Fruit fly (Drosophila melanogaster) whole organism, embryonic: ENCODE data around the gene Eig71Eg.
A peak's percentile ranks its signal among the peaks of the same experiment; 100 is the strongest.

Experiments
- CG11398 ChIP-seq: fragments of 200-800 bp; sonication (Bioruptor generic); optimal IDR thresholded peaks from 2 replicates; lab custom pipeline; 2016; ENCODE audit warnings: missing biosample characterization, missing genetic modification characterization
- CG12744 ChIP-seq: fragments of 200-800 bp; sonication (Bioruptor generic); optimal IDR thresholded peaks from 2 replicates; lab custom pipeline; 2016; ENCODE audit warnings: missing biosample characterization, missing genetic modification characterization
- CG13424 ChIP-seq: fragments of 200-800 bp; sonication (Bioruptor generic); optimal IDR thresholded peaks from 2 replicates; lab custom pipeline; 2019; ENCODE audit warnings: missing biosample characterization, mild to moderate bottlenecking, missing genetic modification characterization, moderate library complexity
- CG14014 ChIP-seq: fragments of 200-800 bp; sonication (Bioruptor generic); IDR thresholded peaks from 2 replicates; pipeline ENCODE4 v1.3.6; 2022; ENCODE audit warnings: missing biosample characterization, missing genetic modification characterization
- CG14965 ChIP-seq: fragments of 200-800 bp; sonication (Bioruptor generic); optimal IDR thresholded peaks from 2 replicates; lab custom pipeline; 2016; ENCODE audit warnings: missing biosample characterization, missing genetic modification characterization, borderline replicate concordance
- CG1529 ChIP-seq: fragments of 200-800 bp; sonication (Bioruptor generic); optimal IDR thresholded peaks from 3 replicates; lab custom pipeline; 2018; ENCODE audit warnings: missing biosample characterization, missing genetic modification characterization
- CG15514 ChIP-seq: fragments of 200-800 bp; sonication (Bioruptor generic); optimal IDR thresholded peaks from 3 replicates; lab custom pipeline; 2017; ENCODE audit warnings: missing biosample characterization, missing genetic modification characterization, mild to moderate bottlenecking, moderate library complexity, missing genetic modification reagents
- CG1603 ChIP-seq: fragments of 200-800 bp; sonication (Bioruptor generic); optimal IDR thresholded peaks from 2 replicates; lab custom pipeline; 2019; ENCODE audit warnings: missing biosample characterization, mild to moderate bottlenecking, missing genetic modification characterization, moderate library complexity
- CG17612 ChIP-seq: fragments of 200-800 bp; sonication (Bioruptor generic); IDR thresholded peaks from 2 replicates; pipeline ENCODE4 v1.3.6; 2022; ENCODE audit warnings: missing biosample characterization, missing genetic modification characterization
- CG18262 ChIP-seq: fragments of 200-800 bp; optimal IDR thresholded peaks from 3 replicates; lab custom pipeline; 2019; ENCODE audit warnings: missing biosample characterization, mild to moderate bottlenecking, missing genetic modification characterization, moderate library complexity
- CG30020 ChIP-seq: fragments of 200-800 bp; optimal IDR thresholded peaks from 2 replicates; lab custom pipeline; 2019; ENCODE audit warnings: missing biosample characterization, mild to moderate bottlenecking, missing genetic modification characterization, moderate library complexity
- CG31224 ChIP-seq: fragments of 200-800 bp; sonication (Bioruptor generic); IDR thresholded peaks from 2 replicates; pipeline ENCODE4 v1.3.6; 2022; ENCODE audit warnings: missing biosample characterization, missing genetic modification characterization
- CG31388 ChIP-seq: fragments of 200-800 bp; sonication (Bioruptor generic); optimal IDR thresholded peaks from 2 replicates; lab custom pipeline; 2016; ENCODE audit warnings: missing biosample characterization, missing genetic modification characterization
- CG3281 ChIP-seq: fragments of 200-800 bp; sonication (Bioruptor generic); optimal IDR thresholded peaks from 3 replicates; lab custom pipeline; 2017; ENCODE audit warnings: missing biosample characterization, mild to moderate bottlenecking, missing genetic modification characterization
- CG3995 ChIP-seq: fragments of 200-800 bp; sonication (Bioruptor generic); optimal IDR thresholded peaks from 3 replicates; lab custom pipeline; 2016; ENCODE audit warnings: missing biosample characterization, missing genetic modification characterization
- CG4424 ChIP-seq: fragments of 200-800 bp; sonication (Bioruptor generic); optimal IDR thresholded peaks from 3 replicates; lab custom pipeline; 2016; ENCODE audit warnings: missing biosample characterization, missing genetic modification characterization
- CG6813 ChIP-seq: fragments of 200-800 bp; sonication (Bioruptor generic); optimal IDR thresholded peaks from 2 replicates; lab custom pipeline; 2017; ENCODE audit warnings: missing biosample characterization, missing genetic modification characterization, mild to moderate bottlenecking, moderate library complexity, missing genetic modification reagents
- CG7786 ChIP-seq: fragments of 200-800 bp; sonication (Bioruptor generic); optimal IDR thresholded peaks from 2 replicates; lab custom pipeline; 2016; ENCODE audit warnings: missing biosample characterization, missing genetic modification characterization
- CG7987 ChIP-seq: fragments of 200-800 bp; sonication (Bioruptor generic); optimal IDR thresholded peaks from 2 replicates; lab custom pipeline; 2018; ENCODE audit warnings: missing biosample characterization, mild to moderate bottlenecking, missing genetic modification characterization, moderate library complexity
- CG8089 ChIP-seq: fragments of 200-800 bp; sonication (Bioruptor generic); optimal IDR thresholded peaks from 3 replicates; lab custom pipeline; 2016; ENCODE audit warnings: missing biosample characterization, missing genetic modification characterization
- CG9727 ChIP-seq: fragments of 200-800 bp; sonication (Bioruptor generic); optimal IDR thresholded peaks from 3 replicates; lab custom pipeline; 2017; ENCODE audit warnings: missing biosample characterization, mild to moderate bottlenecking, missing genetic modification characterization
- HLH3B ChIP-seq: fragments of 200-800 bp; sonication (Bioruptor generic); IDR thresholded peaks from 2 replicates; pipeline ENCODE4 v1.3.6; 2022; ENCODE audit warnings: missing biosample characterization, missing genetic modification characterization
- HLH4C ChIP-seq: fragments of 200-800 bp; sonication (Bioruptor generic); IDR thresholded peaks from 3 replicates; pipeline ENCODE4 v1.3.6; 2022; ENCODE audit warnings: missing biosample characterization, missing genetic modification characterization; ENCODE audit not compliant: partially characterized antibody
- Lim3 ChIP-seq: fragments of 200-800 bp; sonication (Bioruptor generic); IDR thresholded peaks from 2 replicates; pipeline ENCODE4 v1.3.6; 2022; ENCODE audit warnings: missing biosample characterization, missing genetic modification characterization
- Side ChIP-seq: fragments of 200-800 bp; sonication (Bioruptor generic); optimal IDR thresholded peaks from 2 replicates; lab custom pipeline; 2016; ENCODE audit warnings: missing biosample characterization, missing genetic modification characterization
- Usf ChIP-seq: fragments of 200-800 bp; sonication (Bioruptor generic); optimal IDR thresholded peaks from 2 replicates; lab custom pipeline; 2017; ENCODE audit warnings: missing genotype, missing biosample characterization, missing genetic modification characterization
- al ChIP-seq: fragments of 200-800 bp; sonication (Bioruptor generic); IDR thresholded peaks from 2 replicates; pipeline ENCODE4 v1.3.6; 2022; ENCODE audit warnings: missing biosample characterization, missing genetic modification characterization
- amos ChIP-seq: fragments of 200-800 bp; sonication (Bioruptor generic); IDR thresholded peaks from 2 replicates; pipeline ENCODE4 v1.3.6; 2022; ENCODE audit warnings: missing biosample characterization, missing genetic modification characterization; ENCODE audit not compliant: partially characterized antibody
- crc ChIP-seq: fragments of 200-800 bp; sonication (Bioruptor generic); optimal IDR thresholded peaks from 2 replicates; lab custom pipeline; 2016; ENCODE audit warnings: missing biosample characterization, missing genetic modification characterization
- cwo ChIP-seq: fragments of 200-800 bp; sonication (Bioruptor generic); optimal IDR thresholded peaks from 3 replicates; lab custom pipeline; 2017; ENCODE audit warnings: missing biosample characterization, missing genetic modification characterization, mild to moderate bottlenecking, moderate library complexity, missing genetic modification reagents
- fru ChIP-seq: fragments of >200 bp; optimal IDR thresholded peaks from 2 replicates; lab custom pipeline; 2017
- hb ChIP-seq: fragments of 200-800 bp; sonication (Bioruptor generic); IDR thresholded peaks from 3 replicates; pipeline ENCODE4 v1.3.6; 2022; ENCODE audit warnings: missing biosample characterization, missing genetic modification characterization; ENCODE audit not compliant: partially characterized antibody
- insv ChIP-seq, 2 experiments: fragments of 200-800 bp; sonication (Bioruptor generic); optimal IDR thresholded peaks; 3 replicates each; lab custom pipeline; 2016 to 2018; ENCODE audit warnings: missing biosample characterization in 2 of 2, missing genetic modification characterization in 2 of 2
- jumu ChIP-seq: fragments of 200-800 bp; sonication (Bioruptor generic); optimal IDR thresholded peaks from 3 replicates; lab custom pipeline; 2016; ENCODE audit warnings: missing biosample characterization, missing genetic modification characterization
- nerfin-1 ChIP-seq: fragments of 200-800 bp; sonication (Bioruptor generic); optimal IDR thresholded peaks from 3 replicates; lab custom pipeline; 2019; ENCODE audit warnings: missing biosample characterization, mild to moderate bottlenecking, missing genetic modification characterization, moderate library complexity
- org-1 ChIP-seq: fragments of 200-800 bp; sonication (Bioruptor generic); optimal IDR thresholded peaks from 2 replicates; lab custom pipeline; 2017; ENCODE audit warnings: missing biosample characterization, missing genetic modification characterization
- p53 ChIP-seq: fragments of 200-800 bp; sonication (Bioruptor generic); optimal IDR thresholded peaks from 2 replicates; lab custom pipeline; 2016; ENCODE audit warnings: missing biosample characterization, missing genetic modification characterization
- pan ChIP-seq, 4 experiments: fragments of >200 bp in 3 of 4; fragments of 200-800 bp in 1 of 4; sonication (Bioruptor generic) in 1 of 4; optimal IDR thresholded peaks in 3 of 4; IDR thresholded peaks in 1 of 4; 2 replicates each; pipeline versions ENCODE4 v1.3.6 to Lab custom; 2017 to 2022; ENCODE audit warnings: missing biosample characterization in 2 of 4, missing genetic modification characterization in 2 of 4, mixed read lengths in 1 of 4
- repo ChIP-seq: fragments of 200-800 bp; sonication (Bioruptor generic); optimal IDR thresholded peaks from 2 replicates; lab custom pipeline; 2016; ENCODE audit warnings: missing biosample characterization, missing genetic modification characterization
- sens ChIP-seq: fragments of 200-800 bp; sonication (Bioruptor generic); peaks from one replicate; lab custom pipeline; 2016; ENCODE audit warnings: missing biosample characterization, missing genetic modification characterization
- sisA ChIP-seq: fragments of 200-800 bp; sonication (Bioruptor generic); IDR thresholded peaks from 2 replicates; pipeline ENCODE4 v1.3.6; 2022; ENCODE audit warnings: missing biosample characterization, missing genetic modification characterization
- slbo ChIP-seq: fragments of 200-800 bp; sonication (Bioruptor generic); IDR thresholded peaks from 2 replicates; pipeline ENCODE4 v1.3.6; 2022; ENCODE audit warnings: missing biosample characterization, missing genetic modification characterization
- so ChIP-seq: fragments of 200-800 bp; sonication (Bioruptor generic); IDR thresholded peaks from 3 replicates; pipeline ENCODE4 v1.3.6; 2022; ENCODE audit warnings: missing biosample characterization, missing genetic modification characterization
- ssp ChIP-seq: fragments of 200-800 bp; sonication (Bioruptor generic); IDR thresholded peaks from 2 replicates; pipeline ENCODE4 v1.3.6; 2022; ENCODE audit warnings: missing biosample characterization, missing genetic modification characterization
- stc ChIP-seq: fragments of 200-800 bp; sonication (Bioruptor generic); IDR thresholded peaks from 2 replicates; pipeline ENCODE4 v1.3.6; 2022; ENCODE audit warnings: missing biosample characterization, missing genetic modification characterization
- tll ChIP-seq, 2 experiments: fragments of 200-800 bp in 1 of 2; fragments of >200 bp in 1 of 2; sonication (Bioruptor generic) in 1 of 2; optimal IDR thresholded peaks; 2 replicates each; lab custom pipeline; 2017 to 2019; ENCODE audit warnings: missing biosample characterization in 2 of 2, missing genetic modification characterization in 2 of 2, mild to moderate bottlenecking in 1 of 2, moderate library complexity in 1 of 2
- unpg ChIP-seq: fragments of 200-800 bp; sonication (Bioruptor generic); optimal IDR thresholded peaks from 3 replicates; lab custom pipeline; 2018; ENCODE audit warnings: missing biosample characterization, mild to moderate bottlenecking, missing genetic modification characterization, moderate library complexity
- vnd ChIP-seq: fragments of 200-800 bp; sonication (Bioruptor generic); IDR thresholded peaks from 3 replicates; pipeline ENCODE4 v1.3.6; 2022; ENCODE audit warnings: missing biosample characterization, missing genetic modification characterization; ENCODE audit not compliant: partially characterized antibody

Eig71Eg gene

dm6 chr3L:15690711-15691591 is 33.5 kb downstream of the Eig71Eg start (continued):
- no peak for TF ChIP-seq stc
- peak; percentile 71 for TF ChIP-seq CG18262
- no peak for TF ChIP-seq HLH4C (GFP tag; lab: Robert Waterston, UW)
- peak; percentile 88 for TF ChIP-seq sens (GFP tag; lab: Kevin White, UChicago)
- TF ChIP-seq HLH3B (GFP tag; lab: Robert Waterston, UW), result 0 out of 2 replicates have a peak, but pooled peaks have one; percentile 17
- no peak for TF ChIP-seq slbo (GFP tag; lab: Robert Waterston, UW)
- peak; percentile 28; the same call in 1 of the 3 replicates for TF ChIP-seq so (GFP tag; lab: Robert Waterston, UW)
- peak in 1 of 2 experiments; percentile 47 for TF ChIP-seq tll (GFP tag; optimal IDR thresholded peaks at IDR 0.05; lab: Kevin White, UChicago)
- TF ChIP-seq ssp, result no peak
- no peak for TF ChIP-seq hb (GFP tag; lab: Robert Waterston, UW)
- TF ChIP-seq CG3281, result peak; percentile 19
- TF ChIP-seq CG8089 (GFP tag; lab: Kevin White, UChicago), result no peak
- TF ChIP-seq CG17612, result no peak
- TF ChIP-seq CG30020 (tag; lab: Kevin White, UChicago), result peak; percentile 67
- no peak for TF ChIP-seq Lim3 (GFP tag; lab: Robert Waterston, UW)
- TF ChIP-seq crc, result no peak
- no peak for TF ChIP-seq fru (lab: Kevin White, UChicago)
- no peak for TF ChIP-seq jumu (GFP tag; lab: Kevin White, UChicago)
- no peak for TF ChIP-seq CG14965 (GFP tag; lab: Kevin White, UChicago)
- TF ChIP-seq CG7786, result no peak
- TF ChIP-seq CG6813 (GFP tag; lab: Kevin White, UChicago), result peak; percentile 54
- no peak for TF ChIP-seq CG7987 (GFP tag; lab: Kevin White, UChicago)
- TF ChIP-seq pan (optimal IDR thresholded peaks at IDR 0.05; lab: Kevin White, UChicago), result no peak
- TF ChIP-seq pan (GFP tag; optimal IDR thresholded peaks at IDR 0.05 in 1 of 2, IDR thresholded peaks at IDR 0.05 in 1 of 2), result no peak
- TF ChIP-seq CG31224 (GFP tag; lab: Robert Waterston, UW), result no peak
- no peak for TF ChIP-seq vnd
- peak; percentile 11 for TF ChIP-seq CG15514 (GFP tag; lab: Kevin White, UChicago)
- no peak for TF ChIP-seq Usf (GFP tag; lab: Kevin White, UChicago)
- TF ChIP-seq al (GFP tag; lab: Robert Waterston, UW), result no peak
- peak; percentile 43; the same call in 1 of the 2 replicates for TF ChIP-seq sisA (GFP tag; lab: Robert Waterston, UW)
- no peak for TF ChIP-seq CG3995 (GFP tag; lab: Kevin White, UChicago)
- TF ChIP-seq CG1603 (tag; lab: Kevin White, UChicago), result peak; percentile 56
- no peak for TF ChIP-seq CG1529
- no peak for TF ChIP-seq CG12744
- TF ChIP-seq insv (GFP tag; optimal IDR thresholded peaks at IDR 0.05; lab: Kevin White, UChicago), result no peak
- peak; percentile 40 for TF ChIP-seq CG13424 (tag; lab: Kevin White, UChicago)
- peak; percentile 40 for TF ChIP-seq nerfin-1 (tag; lab: Kevin White, UChicago)
- no peak for TF ChIP-seq amos (GFP tag; lab: Robert Waterston, UW)
- peak; percentile 44; the same call in 1 of the 2 replicates for TF ChIP-seq CG14014 (GFP tag; lab: Robert Waterston, UW)
- peak; percentile 35 for TF ChIP-seq org-1 (GFP tag; lab: Kevin White, UChicago)
- TF ChIP-seq Side (GFP tag; lab: Kevin White, UChicago), result peak; percentile 42
- TF ChIP-seq CG31388 (GFP tag; lab: Kevin White, UChicago), result no peak
- no peak for TF ChIP-seq p53
- peak; percentile 3 for TF ChIP-seq repo (GFP tag; lab: Kevin White, UChicago)
- peak; percentile 24 for TF ChIP-seq CG9727 (GFP tag; lab: Kevin White, UChicago)
- TF ChIP-seq cwo (GFP tag; lab: Kevin White, UChicago), result peak; percentile 65
- TF ChIP-seq CG4424 (GFP tag; lab: Kevin White, UChicago), result peak; percentile 40
- no peak for TF ChIP-seq CG11398 (GFP tag; lab: Kevin White, UChicago)
- TF ChIP-seq unpg, result peak; percentile 67
